Fruit fly (Drosophila melanogaster): ENCODE measurements around the gene Slc25A46a.

Gene Slc25A46a

dm6 chrX:15983501-15983900, at the start of gene Slc25A46a:
Gene Slc25A46a (plus strand): TSS chrX:15983772.
- TF ChIP-seq CG8478 (optimal IDR thresholded peaks at IDR 0.05): no peak
- no peak for TF ChIP-seq CTCF (optimal IDR thresholded peaks at IDR 0.05)

- TF ChIP-seq CTCF (optimal IDR thresholded peaks at IDR 0.05): no peak
- no peak for TF ChIP-seq CG8478 (optimal IDR thresholded peaks at IDR 0.05)
Measured at dm6 chrX:15934226-15934547, 49.4 kb upstream of the Slc25A46a start.

dm6 chrX:15940105-15940955, 43.2 kb upstream of the Slc25A46a start, which contains the start of gene Stim:
Gene Stim (minus strand): TSS chrX:15940451.
- TF ChIP-seq CTCF (optimal IDR thresholded peaks at IDR 0.05) (no peak), CG8478 (optimal IDR thresholded peaks at IDR 0.05) (no peak)

dm6 chrX:15940956-15941246, 42.7 kb upstream of the Slc25A46a start, which contains the start of gene CG8924:
Gene CG8924 (plus strand): TSS chrX:15941077.
- TF ChIP-seq CG8478 (optimal IDR thresholded peaks at IDR 0.05) (no peak), CTCF (optimal IDR thresholded peaks at IDR 0.05) (no peak)

- no peak for TF ChIP-seq CG8478 (optimal IDR thresholded peaks at IDR 0.05)
- TF ChIP-seq CTCF (optimal IDR thresholded peaks at IDR 0.05): no peak
Measured at dm6 chrX:15941527-15941926, 42.0 kb upstream of the Slc25A46a start.

dm6 chrX:15944735-15945323, 38.7 kb upstream of the Slc25A46a start, which contains the start of gene Rrp47:
Gene Rrp47 (plus strand): TSS chrX:15944897.
- TF ChIP-seq CG8478 (optimal IDR thresholded peaks at IDR 0.05) (no peak), CTCF (optimal IDR thresholded peaks at IDR 0.05) (no peak)

- TF ChIP-seq CG8478 (optimal IDR thresholded peaks at IDR 0.05) (no peak), CTCF (optimal IDR thresholded peaks at IDR 0.05) (no peak)
Measured at dm6 chrX:15950056-15950455, 33.5 kb upstream of the Slc25A46a start.

- TF ChIP-seq CG8478 (optimal IDR thresholded peaks at IDR 0.05): no peak
- no peak for TF ChIP-seq CTCF (optimal IDR thresholded peaks at IDR 0.05)
Measured at dm6 chrX:15969577-15969976, 14.0 kb upstream of the Slc25A46a start.

dm6 chrX:15971574-15971973, 12.0 kb upstream of the Slc25A46a start:
- TF ChIP-seq CG8478 (optimal IDR thresholded peaks at IDR 0.05): no peak
- TF ChIP-seq CTCF (optimal IDR thresholded peaks at IDR 0.05): no peak

dm6 chrX:15973157-15973774, 10.3 kb upstream of the Slc25A46a start, which contains the start of gene mmd:
Gene mmd (minus strand): TSS chrX:15973159.
- TF ChIP-seq CTCF (optimal IDR thresholded peaks at IDR 0.05) (no peak), CG8478 (optimal IDR thresholded peaks at IDR 0.05) (no peak)

dm6 chrX:15974125-15974524, 9.4 kb upstream of the Slc25A46a start, which contains the start of gene Or13a:
Gene Or13a (plus strand): TSS chrX:15974425.
- TF ChIP-seq CG8478 (optimal IDR thresholded peaks at IDR 0.05) (no peak), CTCF (optimal IDR thresholded peaks at IDR 0.05) (no peak)

- TF ChIP-seq CTCF (optimal IDR thresholded peaks at IDR 0.05) (no peak), CG8478 (optimal IDR thresholded peaks at IDR 0.05) (no peak)
Measured at dm6 chrX:15976568-15976967, 7.0 kb upstream of the Slc25A46a start, which contains the start of gene CG42766. Gene CG42766 (plus strand): TSS chrX:15976868.

dm6 chrX:15982844-15983243, 728 bp upstream of the Slc25A46a start, which contains the start of gene Cep164:
Gene Cep164 (minus strand): TSS chrX:15982944.
- no peak for TF ChIP-seq CG8478 (optimal IDR thresholded peaks at IDR 0.05)
- no peak for TF ChIP-seq CTCF (optimal IDR thresholded peaks at IDR 0.05)

- TF ChIP-seq CG8478 (optimal IDR thresholded peaks at IDR 0.05) (no peak), CTCF (optimal IDR thresholded peaks at IDR 0.05) (peak in 1 of 2 experiments; percentile 18)
Measured at dm6 chrX:15986654-15987053, 3.1 kb downstream of the Slc25A46a start, which contains the start of gene ND-20. Gene ND-20 (minus strand): TSS chrX:15986808.

- no peak for TF ChIP-seq CG8478 (optimal IDR thresholded peaks at IDR 0.05)
- no peak for TF ChIP-seq CTCF (optimal IDR thresholded peaks at IDR 0.05)
Measured at dm6 chrX:15989631-15990030, 6.1 kb downstream of the Slc25A46a start.

Data from S2 (cell line).